Fruit fly (Drosophila melanogaster): ENCODE results near the gene Parp1.

Parp1 gene

dm6 chr3R:3586937-3587336, at the start of gene Parp1:
Gene Parp1 (minus strand): TSS chr3R:3587054.
- TF ChIP-seq usp (GFP tag; optimal IDR thresholded peaks at IDR 0.05) (no peak), CG8478 (optimal IDR thresholded peaks at IDR 0.05) (no peak), EcR (GFP tag; optimal IDR thresholded peaks at IDR 0.05) (no peak), psq (optimal IDR thresholded peaks at IDR 0.05) (no peak), Dll (optimal IDR thresholded peaks at IDR 0.05) (no peak)

- no peak for TF ChIP-seq CG8478 (optimal IDR thresholded peaks at IDR 0.05)
- TF ChIP-seq EcR (GFP tag; optimal IDR thresholded peaks at IDR 0.05) = no peak
- no peak for TF ChIP-seq usp (GFP tag; optimal IDR thresholded peaks at IDR 0.05)
- TF ChIP-seq Dll (optimal IDR thresholded peaks at IDR 0.05) = no peak
- no peak for TF ChIP-seq pan (optimal IDR thresholded peaks at IDR 0.05)
- TF ChIP-seq psq (optimal IDR thresholded peaks at IDR 0.05) = no peak
Observed at dm6 chr3R:3622867-3623266, 36.0 kb upstream of the Parp1 start, which contains the start of gene Alg-2. Gene Alg-2 (plus strand): TSS chr3R:3623143.

dm6 chr3R:3620599-3621380, 33.9 kb upstream of the Parp1 start:
- no peak for TF ChIP-seq EcR (GFP tag; optimal IDR thresholded peaks at IDR 0.05)
- no peak for TF ChIP-seq usp (GFP tag; optimal IDR thresholded peaks at IDR 0.05)
- no peak for TF ChIP-seq psq (optimal IDR thresholded peaks at IDR 0.05)
- TF ChIP-seq CG8478 (optimal IDR thresholded peaks at IDR 0.05) = no peak
- TF ChIP-seq Dll (optimal IDR thresholded peaks at IDR 0.05) = no peak
- no peak for TF ChIP-seq pan (optimal IDR thresholded peaks at IDR 0.05)

- TF ChIP-seq EcR (GFP tag; optimal IDR thresholded peaks at IDR 0.05) (no peak), Dll (optimal IDR thresholded peaks at IDR 0.05) (no peak), psq (optimal IDR thresholded peaks at IDR 0.05) (no peak)
Observed at dm6 chr3R:3589672-3590071, 2.8 kb upstream of the Parp1 start.

Measured in whole organism.